Fruit fly (Drosophila melanogaster) whole organism, wandering third instar larva: ENCODE measurements around the gene CG10375.
A peak's percentile ranks its signal among the peaks of the same experiment; 100 is the strongest.

Source experiments
- Dfd ChIP-seq: fragments of >200 bp; optimal IDR thresholded peaks from 2 replicates; lab custom pipeline; 2017; ENCODE audit warnings: missing biosample characterization, missing genetic modification characterization
- Dif ChIP-seq: fragments of 200-275, 200-300 bp; sonication (Bioruptor generic); optimal IDR thresholded peaks from 2 replicates; lab custom pipeline; 2018; ENCODE audit warnings: missing biosample characterization, missing genetic modification characterization; ENCODE audit not compliant: partially characterized antibody
- GATAd ChIP-seq: sonication (Bioruptor generic); optimal IDR thresholded peaks from 2 replicates; lab custom pipeline; 2016; ENCODE audit warnings: missing biosample characterization, missing genetic modification characterization
- Sp1 ChIP-seq: fragments of 200-800 bp; sonication (Bioruptor generic); optimal IDR thresholded peaks from 3 replicates; lab custom pipeline; 2019; ENCODE audit warnings: missing biosample characterization, mild to moderate bottlenecking, missing genetic modification characterization, moderate library complexity
- dmrt93B ChIP-seq: fragments of 200-800 bp; sonication (Bioruptor generic); optimal IDR thresholded peaks from 2 replicates; lab custom pipeline; 2018; ENCODE audit warnings: missing biosample characterization, mild to moderate bottlenecking, missing genetic modification characterization
- h ChIP-seq: fragments of 200-800 bp; sonication (Bioruptor generic); optimal IDR thresholded peaks from 3 replicates; lab custom pipeline; 2016; ENCODE audit warnings: missing biosample characterization, mild to moderate bottlenecking, missing genetic modification characterization
- psq ChIP-seq: fragments of 200-800 bp; sonication (Bioruptor generic); optimal IDR thresholded peaks from 3 replicates; lab custom pipeline; 2017; ENCODE audit warnings: missing biosample characterization, mild to moderate bottlenecking, missing genetic modification characterization, moderate library complexity
- usp ChIP-seq: fragments of >200 bp; optimal IDR thresholded peaks from 2 replicates; lab custom pipeline; 2017; ENCODE audit warnings: missing biosample characterization, missing genetic modification characterization

DNA sequence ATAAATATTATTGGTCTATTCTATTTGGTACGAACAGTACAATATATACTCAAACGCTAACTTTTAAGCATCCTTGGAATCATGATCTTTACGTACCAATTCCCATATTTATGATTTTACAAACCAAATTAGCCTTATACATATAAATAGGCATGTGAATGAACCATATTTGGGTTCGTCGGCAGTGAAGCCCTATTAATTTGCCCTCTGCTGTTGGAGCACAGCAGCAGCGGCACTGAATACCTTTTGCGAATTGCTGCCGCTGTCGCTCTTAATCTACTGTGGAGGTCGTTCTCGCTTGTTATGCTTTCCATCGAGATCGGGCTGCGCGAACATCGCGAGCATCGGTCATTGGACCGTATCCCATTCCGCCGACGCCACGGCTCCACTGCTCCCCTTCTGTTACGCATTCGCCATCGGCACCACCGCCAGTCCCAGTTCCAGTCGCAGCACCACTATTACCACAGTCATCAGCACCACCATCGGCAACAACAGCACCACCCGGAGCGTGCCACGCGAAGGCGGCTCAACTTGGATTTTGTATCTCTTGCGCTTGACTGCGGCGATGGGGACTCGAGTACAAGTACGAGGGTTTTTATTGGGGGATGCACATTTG, 21.0 kb downstream of the CG10375 start:
- peak; percentile 65 for TF ChIP-seq Sp1 (GFP tag; lab: Kevin White, UChicago)
- no peak for TF ChIP-seq usp (GFP tag; lab: Kevin White, UChicago)
- TF ChIP-seq h (GFP tag; lab: Kevin White, UChicago), result peak; percentile 49
- no peak for TF ChIP-seq Dfd (GFP tag; lab: Kevin White, UChicago)
- TF ChIP-seq psq (GFP tag; lab: Kevin White, UChicago), result peak; percentile 53
- peak; percentile 38 for TF ChIP-seq dmrt93B (GFP tag; lab: Kevin White, UChicago)
- TF ChIP-seq Dif (GFP tag; lab: Kevin White, UChicago), result no peak
- TF ChIP-seq GATAd, result no peak
